Worm (Caenorhabditis elegans): ENCODE measurements around the gene F46H5.3.

DNA sequence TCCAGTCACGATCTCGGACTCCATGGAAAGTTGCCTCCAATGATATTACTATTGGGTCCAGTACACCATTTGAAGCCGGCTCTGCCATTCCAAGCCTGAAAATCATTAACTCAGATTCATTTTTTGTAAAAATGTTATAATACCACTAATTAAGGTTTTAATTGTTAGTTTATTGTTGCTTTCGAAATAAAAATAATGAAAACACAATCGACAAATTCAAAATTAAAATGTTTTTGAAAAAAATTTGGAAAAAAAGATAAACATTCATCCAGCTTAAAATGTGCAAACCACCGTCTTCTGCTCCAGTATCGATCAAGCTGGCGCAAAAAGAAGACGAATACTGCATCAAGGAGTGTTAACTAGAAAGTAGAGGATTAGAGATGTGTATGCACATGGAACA, 18.4 kb upstream of the F46H5.3 start, which contains the start of gene F46H5.5:
- TF ChIP-seq skn-1 (tag; optimal IDR thresholded peaks at IDR 0.05) (no peak), ztf-1 (GFP tag; conservative IDR thresholded peaks at IDR 0.05) (no peak), fos-1 (tag; optimal IDR thresholded peaks at IDR 0.05) (no peak), nhr-77 (tag; optimal IDR thresholded peaks at IDR 0.05) (no peak), lin-13 (GFP tag; optimal IDR thresholded peaks at IDR 0.05) (no peak), nhr-11 (tag; optimal IDR thresholded peaks at IDR 0.05) (no peak), ztf-4 (tag; optimal IDR thresholded peaks at IDR 0.05) (no peak), unc-62 (GFP tag; optimal IDR thresholded peaks at IDR 0.05) (no peak), ama-1 (optimal IDR thresholded peaks at IDR 0.05) (no peak)

All from whole organism, L2 larva.